Fruit fly (Drosophila melanogaster) whole organism, embryonic: Measurements from ENCODE around the gene CG32544.

Source experiments
- Bdp1 ChIP-seq: fragments of 200-800 bp; sonication (Bioruptor generic); optimal IDR thresholded peaks from 3 replicates; lab custom pipeline; 2016; ENCODE audit warnings: missing biosample characterization, missing genetic modification characterization
- CG10462 ChIP-seq: fragments of 200-800 bp; sonication (Bioruptor generic); optimal IDR thresholded peaks from 2 replicates; lab custom pipeline; 2016; ENCODE audit warnings: missing biosample characterization, missing genetic modification characterization
- CG12155 ChIP-seq: fragments of 200-800 bp; sonication (Bioruptor generic); optimal IDR thresholded peaks from 3 replicates; lab custom pipeline; 2016; ENCODE audit warnings: missing biosample characterization, missing genetic modification characterization
- CG12236 ChIP-seq: fragments of 200-800 bp; sonication (Bioruptor generic); optimal IDR thresholded peaks from 2 replicates; lab custom pipeline; 2016; ENCODE audit warnings: missing biosample characterization, missing genetic modification characterization
- CG12659 ChIP-seq: fragments of 200-800 bp; sonication (Bioruptor generic); optimal IDR thresholded peaks from 3 replicates; lab custom pipeline; 2017; ENCODE audit warnings: mild to moderate bottlenecking, missing biosample characterization, missing genetic modification reagents, missing genetic modification characterization
- CG1647 ChIP-seq: fragments of 200-800 bp; sonication (Bioruptor generic); optimal IDR thresholded peaks from 3 replicates; lab custom pipeline; 2016; ENCODE audit warnings: missing biosample characterization, missing genetic modification characterization
- CG17568 ChIP-seq: fragments of 200-800 bp; sonication (Bioruptor generic); optimal IDR thresholded peaks from 2 replicates; lab custom pipeline; 2018; ENCODE audit warnings: missing biosample characterization, mild to moderate bottlenecking, missing genetic modification characterization, moderate library complexity
- CG2120 ChIP-seq: fragments of 200-800 bp; sonication (Bioruptor generic); optimal IDR thresholded peaks from 3 replicates; lab custom pipeline; 2016; ENCODE audit warnings: missing biosample characterization, missing genetic modification characterization
- CG31224 ChIP-seq: fragments of 200-800 bp; sonication (Bioruptor generic); IDR thresholded peaks from 2 replicates; pipeline ENCODE4 v1.3.6; 2022; ENCODE audit warnings: missing biosample characterization, missing genetic modification characterization
- CG33557 ChIP-seq: fragments of 200-800 bp; sonication (Bioruptor generic); optimal IDR thresholded peaks from 2 replicates; lab custom pipeline; 2019; ENCODE audit warnings: missing biosample characterization, mild to moderate bottlenecking, missing genetic modification characterization, moderate library complexity
- CG6854 ChIP-seq: fragments of 200-800 bp; sonication (Bioruptor generic); optimal IDR thresholded peaks from 3 replicates; lab custom pipeline; 2017; ENCODE audit warnings: missing biosample characterization, mild to moderate bottlenecking, missing genetic modification characterization
- CG8290 ChIP-seq, 3 experiments: fragments of 200-800 bp; sonication (Bioruptor generic); optimal IDR thresholded peaks; 2 replicates each; lab custom pipeline; 2016 to 2019; ENCODE audit warnings: missing biosample characterization in 3 of 3, missing genetic modification characterization in 3 of 3, mild to moderate bottlenecking in 2 of 3, moderate library complexity in 1 of 3
- CG8924 ChIP-seq: fragments of 200-800 bp; optimal IDR thresholded peaks from 3 replicates; lab custom pipeline; 2019; ENCODE audit warnings: missing biosample characterization, mild to moderate bottlenecking, missing genetic modification characterization, moderate library complexity
- CG9932 ChIP-seq: fragments of 200-800 bp; sonication (Bioruptor generic); IDR thresholded peaks from 2 replicates; pipeline ENCODE4 v1.3.6; 2022; ENCODE audit warnings: missing biosample characterization, missing genetic modification characterization
- CoRest ChIP-seq: fragments of 200-800 bp; sonication (Bioruptor generic); optimal IDR thresholded peaks from 3 replicates; lab custom pipeline; 2018; ENCODE audit warnings: missing biosample characterization, mild to moderate bottlenecking, missing genetic modification characterization, moderate library complexity
- D19B ChIP-seq: fragments of 200-800 bp; sonication (Bioruptor generic); optimal IDR thresholded peaks from 2 replicates; lab custom pipeline; 2017; ENCODE audit warnings: missing biosample characterization, mild to moderate bottlenecking, missing genetic modification characterization
- Deaf1 ChIP-seq: fragments of 200-800 bp; optimal IDR thresholded peaks from 3 replicates; lab custom pipeline; 2019; ENCODE audit warnings: missing biosample characterization, mild to moderate bottlenecking, missing genetic modification characterization, moderate library complexity
- Dfd ChIP-seq, 2 experiments: fragments of >200 bp; optimal IDR thresholded peaks; 2 replicates each; lab custom pipeline; 2017; ENCODE audit warnings: missing biosample characterization in 2 of 2, missing genetic modification characterization in 2 of 2
- Eip74EF ChIP-seq, 2 experiments: fragments of 200-800 bp in 1 of 2; fragments of >200 bp in 1 of 2; sonication (Bioruptor generic) in 1 of 2; optimal IDR thresholded peaks; 2 replicates each; lab custom pipeline; 2017 to 2019; ENCODE audit warnings: missing biosample characterization in 2 of 2, missing genetic modification characterization in 2 of 2, mild to moderate bottlenecking in 1 of 2, moderate library complexity in 1 of 2
- Fer2 ChIP-seq: fragments of 200-800 bp; sonication (Bioruptor generic); optimal IDR thresholded peaks from 2 replicates; lab custom pipeline; 2018; ENCODE audit warnings: missing biosample characterization, mild to moderate bottlenecking, missing genetic modification characterization, moderate library complexity
- GATAe ChIP-seq: fragments of 200-800 bp; sonication (Bioruptor generic); conservative IDR thresholded peaks from 2 replicates; pipeline ENCODE4 v1.3.6; 2022; ENCODE audit warnings: missing biosample characterization, missing genetic modification characterization
- HLH4C ChIP-seq: fragments of 200-800 bp; sonication (Bioruptor generic); IDR thresholded peaks from 3 replicates; pipeline ENCODE4 v1.3.6; 2022; ENCODE audit warnings: missing biosample characterization, missing genetic modification characterization; ENCODE audit not compliant: partially characterized antibody
- HLHmδ ChIP-seq: fragments of 200-800 bp; sonication (Bioruptor generic); optimal IDR thresholded peaks from 2 replicates; lab custom pipeline; 2018; ENCODE audit warnings: missing biosample characterization, mild to moderate bottlenecking, missing genetic modification characterization, moderate library complexity
- HmgZ ChIP-seq: fragments of 200-800 bp; sonication (Bioruptor generic); optimal IDR thresholded peaks from 2 replicates; lab custom pipeline; 2018; ENCODE audit warnings: missing biosample characterization, mild to moderate bottlenecking, missing genetic modification characterization
- Ravus ChIP-seq: fragments of 200-800 bp; sonication (Bioruptor generic); IDR thresholded peaks from 2 replicates; pipeline ENCODE4 v1.3.6; 2022; ENCODE audit warnings: missing biosample characterization, missing genetic modification characterization
- Sox102F ChIP-seq: fragments of 200-800 bp; sonication (Bioruptor generic); optimal IDR thresholded peaks from 2 replicates; lab custom pipeline; 2018; ENCODE audit warnings: missing biosample characterization, mild to moderate bottlenecking, missing genetic modification characterization, moderate library complexity
- Spps ChIP-seq: fragments of 200-800 bp; sonication (Bioruptor generic); optimal IDR thresholded peaks from 2 replicates; lab custom pipeline; 2018; ENCODE audit warnings: missing biosample characterization, mild to moderate bottlenecking, missing genetic modification characterization
- Vsx1 ChIP-seq: fragments of 200-800 bp; sonication (Bioruptor generic); optimal IDR thresholded peaks from 2 replicates; lab custom pipeline; 2017; ENCODE audit warnings: missing biosample characterization, mild to moderate bottlenecking, missing genetic modification characterization, missing genetic modification reagents
- abd-A ChIP-seq: fragments of 200-800 bp; sonication (Bioruptor generic); optimal IDR thresholded peaks from 3 replicates; lab custom pipeline; 2019; ENCODE audit warnings: missing biosample characterization, mild to moderate bottlenecking, missing genetic modification characterization, moderate library complexity
- ac ChIP-seq: fragments of 200-800 bp; sonication (Bioruptor generic); optimal IDR thresholded peaks from 3 replicates; lab custom pipeline; 2017; ENCODE audit warnings: missing biosample characterization, mild to moderate bottlenecking, missing genetic modification characterization
- cg ChIP-seq: fragments of 200-800 bp; sonication (Bioruptor generic); optimal IDR thresholded peaks from 3 replicates; lab custom pipeline; 2019; ENCODE audit warnings: missing biosample characterization, mild to moderate bottlenecking, missing genetic modification characterization, moderate library complexity
- emc ChIP-seq: fragments of 200-800 bp; sonication (Bioruptor generic); optimal IDR thresholded peaks from 2 replicates; lab custom pipeline; 2016; ENCODE audit warnings: missing biosample characterization, missing genetic modification characterization
- en ChIP-seq: fragments of 200-800 bp; sonication (Bioruptor generic); optimal IDR thresholded peaks from 2 replicates; lab custom pipeline; 2016; ENCODE audit warnings: missing biosample characterization, missing genetic modification characterization
- exex ChIP-seq: fragments of 200-800 bp; sonication (Bioruptor generic); optimal IDR thresholded peaks from 4 replicates; lab custom pipeline; 2018; ENCODE audit warnings: missing biosample characterization, mild to moderate bottlenecking, missing genetic modification characterization, moderate library complexity
- ftz-f1 ChIP-seq: fragments of 200-800 bp; sonication (Bioruptor generic); optimal IDR thresholded peaks from 2 replicates; lab custom pipeline; 2016; ENCODE audit warnings: missing biosample characterization, missing genetic modification characterization
- gt ChIP-seq: fragments of 200-800 bp; sonication (Bioruptor generic); IDR thresholded peaks from 2 replicates; pipeline ENCODE4 v1.3.6; 2022; ENCODE audit warnings: missing biosample characterization, missing genetic modification characterization
- jing ChIP-seq: fragments of 200-800 bp; sonication (Bioruptor generic); optimal IDR thresholded peaks from 2 replicates; lab custom pipeline; 2018; ENCODE audit warnings: missing biosample characterization, mild to moderate bottlenecking, missing genetic modification characterization
- lbe ChIP-seq: fragments of 200-800 bp; sonication (Bioruptor generic); optimal IDR thresholded peaks from 2 replicates; lab custom pipeline; 2016; ENCODE audit warnings: missing biosample characterization, mild to moderate bottlenecking, missing genetic modification characterization
- maf-S ChIP-seq: fragments of 200-800 bp; sonication (Bioruptor generic); optimal IDR thresholded peaks from 2 replicates; lab custom pipeline; 2016; ENCODE audit warnings: missing biosample characterization, missing genetic modification characterization
- peb ChIP-seq: fragments of 200-800 bp; sonication (Bioruptor generic); IDR thresholded peaks from 2 replicates; pipeline ENCODE4 v1.3.6; 2022; ENCODE audit warnings: missing biosample characterization, missing genetic modification characterization
- pfk ChIP-seq: fragments of 200-800 bp; sonication (Bioruptor generic); optimal IDR thresholded peaks from 2 replicates; lab custom pipeline; 2018; ENCODE audit warnings: missing biosample characterization, mild to moderate bottlenecking, missing genetic modification characterization, moderate library complexity
- prd ChIP-seq, 3 experiments: fragments of >200 bp in 2 of 3; fragments of 200-800 bp in 1 of 3; sonication (Bioruptor generic) in 1 of 3; optimal IDR thresholded peaks in 2 of 3; IDR thresholded peaks in 1 of 3; 2 replicates in 2 of 3; 3 replicates in 1 of 3; pipeline versions ENCODE4 v1.3.6 to Lab custom; 2017 to 2022; ENCODE audit warnings: missing biosample characterization in 1 of 3, missing genetic modification characterization in 1 of 3
- slou ChIP-seq: fragments of 200-800 bp; sonication (Bioruptor generic); optimal IDR thresholded peaks from 3 replicates; lab custom pipeline; 2016; ENCODE audit warnings: missing biosample characterization, missing genetic modification characterization
- tap ChIP-seq: fragments of 200-800 bp; optimal IDR thresholded peaks from 3 replicates; lab custom pipeline; 2019; ENCODE audit warnings: missing biosample characterization, mild to moderate bottlenecking, missing genetic modification characterization, moderate library complexity
- vfl ChIP-seq: fragments of 200-800 bp; sonication (Bioruptor generic); optimal IDR thresholded peaks from 2 replicates; lab custom pipeline; 2016; ENCODE audit warnings: missing biosample characterization, missing genetic modification characterization
- vnd ChIP-seq: fragments of 200-800 bp; sonication (Bioruptor generic); IDR thresholded peaks from 3 replicates; pipeline ENCODE4 v1.3.6; 2022; ENCODE audit warnings: missing biosample characterization, missing genetic modification characterization; ENCODE audit not compliant: partially characterized antibody
- wor ChIP-seq: fragments of 200-800 bp; sonication (Bioruptor generic); IDR thresholded peaks from 2 replicates; pipeline ENCODE4 v1.3.6; 2022; ENCODE audit warnings: missing biosample characterization, missing genetic modification characterization

CG32544 gene

dm6 chrX:18848338-18849021, 11.6 kb upstream of the CG32544 start, which contains the start of gene shop (continued):
- TF ChIP-seq CG33557 (GFP tag; lab: Kevin White, UChicago) (peak; percentile 68), GATAe (GFP tag; lab: Robert Waterston, UW) (no peak), en (no peak), CoRest (tag; lab: Kevin White, UChicago) (peak; percentile 95), CG1647 (GFP tag; lab: Kevin White, UChicago) (peak; percentile 64), vfl (GFP tag; lab: Kevin White, UChicago) (peak; percentile 67), vnd (GFP tag; lab: Robert Waterston, UW) (peak; percentile 44; the same call in 1 of the 3 replicates), CG31224 (GFP tag; lab: Robert Waterston, UW) (peak; percentile 59), exex (tag; lab: Kevin White, UChicago) (no peak), maf-S (GFP tag; lab: Kevin White, UChicago) (peak; percentile 66), jing (GFP tag; lab: Kevin White, UChicago) (peak; percentile 78), ac (GFP tag; lab: Kevin White, UChicago) (no peak), Spps (tag; lab: Kevin White, UChicago) (peak; percentile 49), CG9932 (GFP tag; lab: Robert Waterston, UW) (peak; percentile 73), wor (GFP tag; lab: Robert Waterston, UW) (peak; percentile 66), CG12236 (GFP tag; lab: Kevin White, UChicago) (no peak), CG2120 (GFP tag; lab: Kevin White, UChicago) (peak; percentile 91), gt (GFP tag; lab: Robert Waterston, UW) (no peak; the same call in 1 of the 2 replicates), Sox102F (GFP tag; lab: Kevin White, UChicago) (peak; percentile 88), lbe (GFP tag; lab: Kevin White, UChicago) (peak; percentile 64), ftz-f1 (GFP tag; lab: Kevin White, UChicago) (no peak), Dfd (GFP tag; optimal IDR thresholded peaks at IDR 0.05; lab: Kevin White, UChicago) (no peak), emc (GFP tag; lab: Kevin White, UChicago) (peak; percentile 63), Vsx1 (GFP tag; lab: Kevin White, UChicago) (peak; percentile 69), CG6854 (peak; percentile 58), cg (GFP tag; lab: Kevin White, UChicago) (no peak), CG12155 (GFP tag; lab: Kevin White, UChicago) (peak; percentile 76), CG10462 (GFP tag; lab: Kevin White, UChicago) (peak; percentile 64), slou (GFP tag; lab: Kevin White, UChicago) (peak; percentile 51), abd-A (tag; lab: Kevin White, UChicago) (no peak), HLHmδ (no peak), CG8290 (GFP tag; optimal IDR thresholded peaks at IDR 0.05; lab: Kevin White, UChicago) (peak; percentile 64), CG8290 (tag; optimal IDR thresholded peaks at IDR 0.05; lab: Kevin White, UChicago) (peak in 1 of 2 experiments; percentile 85), HmgZ (tag; lab: Kevin White, UChicago) (peak; percentile 80), prd (optimal IDR thresholded peaks at IDR 0.05; lab: Kevin White, UChicago) (no peak), prd (GFP tag; IDR thresholded peaks at IDR 0.05; lab: Robert Waterston, UW) (peak; percentile 76; the same call in 2 of the 3 replicates), Deaf1 (peak; percentile 68), D19B (GFP tag; lab: Kevin White, UChicago) (peak; percentile 80), CG12659 (GFP tag; lab: Kevin White, UChicago) (peak; percentile 89), CG8924 (peak; percentile 91), pfk (GFP tag; lab: Kevin White, UChicago) (no peak), Bdp1 (GFP tag; lab: Kevin White, UChicago) (peak; percentile 62), peb (GFP tag; lab: Robert Waterston, UW) (no peak), Fer2 (tag; lab: Kevin White, UChicago) (peak; percentile 71), tap (tag; lab: Kevin White, UChicago) (peak; percentile 72), CG17568 (no peak), HLH4C (GFP tag; lab: Robert Waterston, UW) (0 out of 3 replicates have a peak, but pooled peaks have one; percentile 26), Eip74EF (GFP tag; optimal IDR thresholded peaks at IDR 0.05; lab: Kevin White, UChicago) (peak in 1 of 2 experiments; percentile 77), Ravus (GFP tag; lab: Robert Waterston, UW) (peak; percentile 33; the same call in 1 of the 2 replicates)
